Worm (Caenorhabditis elegans) whole organism, L1 larva: ENCODE data around the gene tag-340.

Source experiments
- ceh-88 ChIP-seq: fragments of 200-800 bp; sonication (Bioruptor generic); IDR thresholded peaks from 2 replicates; pipeline ENCODE4 v1.3.6; 2022; ENCODE audit warnings: missing genetic modification characterization, missing compliant biosample characterization
- mep-1 ChIP-seq: fragments of 150-350 bp; optimal IDR thresholded peaks from 2 replicates; lab custom pipeline; 2014; ENCODE audit warnings: missing biosample characterization, missing genetic modification characterization
- nhr-11 ChIP-seq: fragments of 150-350 bp; optimal IDR thresholded peaks from 2 replicates; lab custom pipeline; 2014; ENCODE audit warnings: missing biosample characterization, missing genetic modification characterization
- nhr-12 ChIP-seq: sonication (generic microtip); optimal IDR thresholded peaks from 2 replicates; lab custom pipeline; 2017; ENCODE audit warnings: missing biosample characterization, missing genetic modification characterization
- snpc-4 ChIP-seq: fragments of 150-350 bp; optimal IDR thresholded peaks from 2 replicates; lab custom pipeline; 2014; ENCODE audit warnings: missing biosample characterization, missing genetic modification characterization
- unc-62 ChIP-seq: fragments of 150-350 bp; optimal IDR thresholded peaks from 2 replicates; lab custom pipeline; 2014; ENCODE audit warnings: missing biosample characterization, missing genetic modification reagents, missing genetic modification characterization

ce11 chrIII:4878281-4878680 lies 22.0 kb upstream of the tag-340 start, which contains the start of the genes tost-1 and arx-6:
- no peak for TF ChIP-seq snpc-4 (tag; lab: Kevin White, UChicago)
- no peak for TF ChIP-seq nhr-11
- TF ChIP-seq nhr-12: no peak
- TF ChIP-seq unc-62 (GFP tag; lab: Kevin White, UChicago): no peak
- TF ChIP-seq ceh-88 (GFP tag; lab: Robert Waterston, UW): no peak
- peak; percentile 39 for TF ChIP-seq mep-1 (tag; lab: Kevin White, UChicago)
